Fruit fly (Drosophila melanogaster) Kc167 (cell line): ENCODE results near the gene CG17732.

Source experiments
- Myc ChIP-seq: fragments of >200 bp; optimal IDR thresholded peaks from 2 replicates; lab custom pipeline; 2017; ENCODE audit warnings: missing external identifiers
- Sin3A ChIP-seq: fragments of >200 bp; optimal IDR thresholded peaks from 2 replicates; lab custom pipeline; 2018; ENCODE audit warnings: missing external identifiers
- insv ChIP-seq: fragments of >200 bp; optimal IDR thresholded peaks from 3 replicates; lab custom pipeline; 2018; ENCODE audit warnings: missing external identifiers
- ttk ChIP-seq: sonication (Bioruptor generic); optimal IDR thresholded peaks from 2 replicates; lab custom pipeline; 2017; ENCODE audit warnings: missing external identifiers

- no peak for TF ChIP-seq ttk (lab: Kevin White, UChicago)
- TF ChIP-seq insv (lab: Kevin White, UChicago) = no peak
- TF ChIP-seq Sin3A (lab: Kevin White, UChicago) = no peak
- TF ChIP-seq Myc = no peak
Measured at dm6 chr3L:19978088-19978487, 3.4 kb upstream of the CG17732 start.
